Fruit fly (Drosophila melanogaster) whole organism, prepupa: ENCODE results near the gene PH4alphaNE3.

Source experiments
- CG10631 ChIP-seq: fragments of 200-800 bp; sonication (Bioruptor generic); optimal IDR thresholded peaks from 2 replicates; lab custom pipeline; 2016; ENCODE audit warnings: missing biosample characterization, missing genetic modification characterization
- CG10669 ChIP-seq: fragments of 200-800 bp; sonication (Bioruptor generic); optimal IDR thresholded peaks from 3 replicates; lab custom pipeline; 2018; ENCODE audit warnings: missing biosample characterization, mild to moderate bottlenecking, missing genetic modification characterization, moderate library complexity
- CG11902 ChIP-seq: fragments of 200-800 bp; sonication (Bioruptor generic); optimal IDR thresholded peaks from 3 replicates; lab custom pipeline; 2016; ENCODE audit warnings: missing biosample characterization, missing genetic modification characterization
- CG15336 ChIP-seq: fragments of 200-800 bp; sonication (Bioruptor generic); IDR thresholded peaks from 2 replicates; pipeline ENCODE4 v1.3.6; 2022; ENCODE audit warnings: missing biosample characterization, missing genetic modification characterization
- CG16779 ChIP-seq: fragments of 200-800 bp; sonication (Bioruptor generic); optimal IDR thresholded peaks from 3 replicates; lab custom pipeline; 2017; ENCODE audit warnings: missing biosample characterization, mild to moderate bottlenecking, missing genetic modification characterization
- CG3032 ChIP-seq: fragments of 200-800 bp; optimal IDR thresholded peaks from 2 replicates; lab custom pipeline; 2019; ENCODE audit warnings: missing biosample characterization, mild to moderate bottlenecking, missing genetic modification characterization, moderate library complexity
- CG31627 ChIP-seq: fragments of 200-800 bp; sonication (Bioruptor generic); optimal IDR thresholded peaks from 3 replicates; lab custom pipeline; 2016; ENCODE audit warnings: missing biosample characterization, missing genetic modification characterization
- CG34406 ChIP-seq: fragments of 200-800 bp; sonication (Bioruptor generic); optimal IDR thresholded peaks from 3 replicates; lab custom pipeline; 2016; ENCODE audit warnings: missing biosample characterization, missing genetic modification characterization
- CG6792 ChIP-seq: fragments of 200-800 bp; sonication (Bioruptor generic); optimal IDR thresholded peaks from 3 replicates; lab custom pipeline; 2016; ENCODE audit warnings: missing biosample characterization, missing genetic modification characterization
- CG7368 ChIP-seq: fragments of 200-800 bp; sonication (Bioruptor generic); optimal IDR thresholded peaks from 3 replicates; lab custom pipeline; 2016; ENCODE audit warnings: missing biosample characterization, missing genetic modification characterization
- CG8119 ChIP-seq: fragments of 200-800 bp; sonication (Bioruptor generic); IDR thresholded peaks from 3 replicates; pipeline ENCODE4 v1.3.6; 2022; ENCODE audit warnings: missing biosample characterization, missing genetic modification characterization
- CG8319 ChIP-seq: fragments of 200-800 bp; sonication (Bioruptor generic); optimal IDR thresholded peaks from 3 replicates; lab custom pipeline; 2016; ENCODE audit warnings: missing biosample characterization, missing genetic modification characterization
- CG8632 ChIP-seq: fragments of 200-800 bp; sonication (Bioruptor generic); optimal IDR thresholded peaks from 3 replicates; lab custom pipeline; 2016; ENCODE audit warnings: missing biosample characterization, missing genetic modification characterization
- CG9139 ChIP-seq: fragments of 200-800 bp; sonication (Bioruptor generic); optimal IDR thresholded peaks from 3 replicates; lab custom pipeline; 2017; ENCODE audit warnings: missing biosample characterization, mild to moderate bottlenecking, missing genetic modification characterization
- Eip75B ChIP-seq: fragments of 200-800 bp; sonication (Bioruptor generic); optimal IDR thresholded peaks from 3 replicates; lab custom pipeline; 2016; ENCODE audit warnings: missing biosample characterization, missing genetic modification characterization
- Eip78C ChIP-seq: fragments of 200-800 bp; sonication (Bioruptor generic); peaks from one replicate; lab custom pipeline; 2016; ENCODE audit warnings: missing biosample characterization, missing genetic modification characterization
- Ets21C ChIP-seq: fragments of 200-800 bp; sonication (Bioruptor generic); optimal IDR thresholded peaks from 3 replicates; lab custom pipeline; 2016; ENCODE audit warnings: missing biosample characterization, missing genetic modification characterization
- Hr39 ChIP-seq: fragments of 200-800 bp; sonication (Bioruptor generic); optimal IDR thresholded peaks from 2 replicates; lab custom pipeline; 2016; ENCODE audit warnings: missing biosample characterization, missing genetic modification characterization
- Hr4 ChIP-seq: fragments of 200-800 bp; sonication (Bioruptor generic); optimal IDR thresholded peaks from 3 replicates; lab custom pipeline; 2016; ENCODE audit warnings: missing biosample characterization, missing genetic modification characterization
- Lpt ChIP-seq: fragments of 200-800 bp; sonication (Bioruptor generic); optimal IDR thresholded peaks from 3 replicates; lab custom pipeline; 2016; ENCODE audit warnings: missing biosample characterization, missing genetic modification characterization
- Smox ChIP-seq: fragments of 200-800 bp; sonication (Bioruptor generic); optimal IDR thresholded peaks from 3 replicates; lab custom pipeline; 2016; ENCODE audit warnings: missing biosample characterization, missing genetic modification characterization
- achi ChIP-seq: fragments of 200-800 bp; sonication (Bioruptor generic); optimal IDR thresholded peaks from 3 replicates; lab custom pipeline; 2016; ENCODE audit warnings: missing biosample characterization, missing genetic modification characterization
- cyc ChIP-seq: fragments of 200-800 bp; sonication (Bioruptor generic); optimal IDR thresholded peaks from 3 replicates; lab custom pipeline; 2016; ENCODE audit warnings: missing biosample characterization, missing genetic modification characterization
- dsx ChIP-seq: fragments of 200-800 bp; optimal IDR thresholded peaks from 3 replicates; lab custom pipeline; 2019; ENCODE audit warnings: missing biosample characterization, mild to moderate bottlenecking, missing genetic modification characterization, moderate library complexity; ENCODE audit not compliant: poor library complexity, severe bottlenecking
- eg ChIP-seq: fragments of 200-800 bp; sonication (Bioruptor generic); IDR thresholded peaks from 3 replicates; pipeline ENCODE4 v1.3.6; 2022; ENCODE audit warnings: missing biosample characterization, missing genetic modification characterization
- fd59A ChIP-seq: fragments of 200-800 bp; sonication (Bioruptor generic); optimal IDR thresholded peaks from 2 replicates; lab custom pipeline; 2017; ENCODE audit warnings: missing biosample characterization, mild to moderate bottlenecking, missing genetic modification characterization, missing genetic modification reagents
- fd85E ChIP-seq: fragments of 200-800 bp; sonication (Bioruptor generic); optimal IDR thresholded peaks from 3 replicates; lab custom pipeline; 2016; ENCODE audit warnings: missing biosample characterization, missing genetic modification characterization
- fkh ChIP-seq: fragments of 200-800 bp; sonication (Bioruptor generic); optimal IDR thresholded peaks from 3 replicates; lab custom pipeline; 2017; ENCODE audit warnings: missing biosample characterization, mild to moderate bottlenecking, missing genetic modification characterization, moderate library complexity
- lz ChIP-seq: fragments of 200-800 bp; sonication (Bioruptor generic); optimal IDR thresholded peaks from 3 replicates; lab custom pipeline; 2016; ENCODE audit warnings: missing biosample characterization, missing genetic modification characterization
- svp ChIP-seq: fragments of 200-800 bp; sonication (Bioruptor generic); peaks from one replicate; lab custom pipeline; 2016; ENCODE audit warnings: missing biosample characterization, missing genetic modification characterization

The PH4alphaNE3 gene

dm6 chr3R:30648451-30648850 lies 44.5 kb downstream of the PH4alphaNE3 start, which contains the start of gene PH4alphaPV:
TSS of gene PH4alphaPV (minus strand) at chr3R:30648551.
- TF ChIP-seq CG15336 (GFP tag; lab: Robert Waterston, UW) (no peak), Eip78C (GFP tag; lab: Kevin White, UChicago) (no peak), CG8319 (GFP tag; lab: Kevin White, UChicago) (no peak), CG8119 (GFP tag; lab: Robert Waterston, UW) (no peak), dsx (GFP tag; lab: Kevin White, UChicago) (no peak), Smox (no peak), CG31627 (GFP tag; lab: Kevin White, UChicago) (no peak), fd85E (GFP tag; lab: Kevin White, UChicago) (no peak), fd59A (GFP tag; lab: Kevin White, UChicago) (no peak), svp (GFP tag; lab: Kevin White, UChicago) (no peak), CG6792 (no peak), cyc (GFP tag; lab: Kevin White, UChicago) (no peak), CG10669 (GFP tag; lab: Kevin White, UChicago) (no peak), CG9139 (no peak), Ets21C (GFP tag; lab: Kevin White, UChicago) (no peak), Eip75B (GFP tag; lab: Kevin White, UChicago) (no peak), eg (GFP tag; lab: Robert Waterston, UW) (no peak), Hr4 (no peak)

- TF ChIP-seq CG34406 (no peak), Hr39 (GFP tag; lab: Kevin White, UChicago) (no peak), CG7368 (GFP tag; lab: Kevin White, UChicago) (no peak), fkh (GFP tag; lab: Kevin White, UChicago) (no peak), CG8319 (GFP tag; lab: Kevin White, UChicago) (no peak), CG10631 (GFP tag; lab: Kevin White, UChicago) (no peak), CG3032 (tag; lab: Kevin White, UChicago) (no peak), CG11902 (GFP tag; lab: Kevin White, UChicago) (no peak)
Measured at dm6 chr3R:30648851-30649250, 44.9 kb downstream of the PH4alphaNE3 start, which contains the start of gene CG34432. TSS of gene CG34432 (plus strand) at chr3R:30649151.

- TF ChIP-seq CG10631 (GFP tag; lab: Kevin White, UChicago) (no peak), lz (GFP tag; lab: Kevin White, UChicago) (no peak), Lpt (no peak), CG11902 (GFP tag; lab: Kevin White, UChicago) (no peak), CG16779 (tag; lab: Kevin White, UChicago) (no peak), CG8632 (GFP tag; lab: Kevin White, UChicago) (no peak), achi (GFP tag; lab: Kevin White, UChicago) (no peak)
Measured at dm6 chr3R:30649661-30650060, 45.7 kb downstream of the PH4alphaNE3 start, which contains the start of gene CG34433. TSS of gene CG34433 (plus strand) at chr3R:30649961.
